Worm (Caenorhabditis elegans) whole organism, early embryonic: ENCODE data around the gene del-8.
"Not testable (repeated sequence)": the region's sequence is repeated elsewhere in the genome, so short reads cannot be mapped to it uniquely, and the experiment has no call there.

Source experiments
- B0310.2 ChIP-seq: sonication (generic microtip); optimal IDR thresholded peaks from 2 replicates; lab custom pipeline; 2016; ENCODE audit warnings: mild to moderate bottlenecking, missing genetic modification characterization, missing compliant biosample characterization
- F13C5.2 ChIP-seq: sonication (generic microtip); optimal IDR thresholded peaks from 2 replicates; lab custom pipeline; 2017; ENCODE audit warnings: mild to moderate bottlenecking, missing genetic modification characterization, inconsistent platforms, missing compliant biosample characterization
- aly-1 ChIP-seq: sonication (generic microtip); optimal IDR thresholded peaks from 2 replicates; lab custom pipeline; 2016; ENCODE audit warnings: missing genetic modification characterization, missing compliant biosample characterization
- ama-1 ChIP-seq: fragments of 150-350 bp; optimal IDR thresholded peaks from 2 replicates; lab custom pipeline; 2014
- ceh-13 ChIP-seq: fragments of 200-800 bp; sonication (Bioruptor generic); optimal IDR thresholded peaks from 2 replicates; lab custom pipeline; 2018; ENCODE audit warnings: mild to moderate bottlenecking, missing genetic modification characterization, missing compliant biosample characterization
- ceh-36 ChIP-seq: sonication (generic microtip); optimal IDR thresholded peaks from 2 replicates; lab custom pipeline; 2016; ENCODE audit warnings: missing genetic modification characterization, inconsistent platforms, missing compliant biosample characterization
- ets-7 ChIP-seq: sonication (generic microtip); optimal IDR thresholded peaks from 2 replicates; lab custom pipeline; 2016; ENCODE audit warnings: missing genotype, missing genetic modification characterization, missing compliant biosample characterization
- flt-1 ChIP-seq: fragments of 200-800 bp; sonication (Bioruptor generic); IDR thresholded peaks from 2 replicates; pipeline ENCODE4 v1.3.6; 2022; ENCODE audit warnings: missing genetic modification characterization, missing compliant biosample characterization
- hmbx-1 ChIP-seq: sonication (generic microtip); optimal IDR thresholded peaks from 2 replicates; lab custom pipeline; 2016; ENCODE audit warnings: mild to moderate bottlenecking, missing genetic modification characterization, missing compliant biosample characterization
- hmg-4 ChIP-seq: fragments of 200-800 bp; sonication (Bioruptor generic); optimal IDR thresholded peaks from 2 replicates; lab custom pipeline; 2018; ENCODE audit warnings: mild to moderate bottlenecking, missing genetic modification characterization, missing compliant biosample characterization
- hnd-1 ChIP-seq: sonication (generic microtip); optimal IDR thresholded peaks from 2 replicates; lab custom pipeline; 2016; ENCODE audit warnings: missing genetic modification characterization, missing compliant biosample characterization
- pes-1 ChIP-seq: fragments of 200-800 bp; sonication (Bioruptor generic); IDR thresholded peaks from 2 replicates; pipeline ENCODE4 v1.3.6; 2022; ENCODE audit warnings: missing genetic modification reagents, missing genetic modification characterization, missing compliant biosample characterization
- scrt-1 ChIP-seq: fragments of 200-800 bp; sonication (Bioruptor generic); IDR thresholded peaks from 2 replicates; pipeline ENCODE4 v1.3.6; 2022; ENCODE audit warnings: missing genetic modification characterization, missing compliant biosample characterization
- sea-1 ChIP-seq: fragments of 200-800 bp; sonication (Bioruptor generic); conservative IDR thresholded peaks from 2 replicates; pipeline ENCODE4 v1.3.6; 2022; ENCODE audit warnings: missing genetic modification characterization, missing compliant biosample characterization
- tbx-11 ChIP-seq: fragments of 200-800 bp; sonication (Bioruptor generic); IDR thresholded peaks from 2 replicates; pipeline ENCODE4 v1.3.6; 2022; ENCODE audit warnings: missing genetic modification characterization, missing compliant biosample characterization
- tbx-37 ChIP-seq: fragments of 200-800 bp; sonication (Bioruptor generic); conservative IDR thresholded peaks from 2 replicates; pipeline ENCODE4 v1.3.6; 2022; ENCODE audit warnings: missing genetic modification reagents, missing genetic modification characterization, missing compliant biosample characterization
- tra-4 ChIP-seq: sonication (generic microtip); optimal IDR thresholded peaks from 2 replicates; lab custom pipeline; 2017; ENCODE audit warnings: missing genetic modification characterization, missing compliant biosample characterization

The del-8 gene

DNA sequence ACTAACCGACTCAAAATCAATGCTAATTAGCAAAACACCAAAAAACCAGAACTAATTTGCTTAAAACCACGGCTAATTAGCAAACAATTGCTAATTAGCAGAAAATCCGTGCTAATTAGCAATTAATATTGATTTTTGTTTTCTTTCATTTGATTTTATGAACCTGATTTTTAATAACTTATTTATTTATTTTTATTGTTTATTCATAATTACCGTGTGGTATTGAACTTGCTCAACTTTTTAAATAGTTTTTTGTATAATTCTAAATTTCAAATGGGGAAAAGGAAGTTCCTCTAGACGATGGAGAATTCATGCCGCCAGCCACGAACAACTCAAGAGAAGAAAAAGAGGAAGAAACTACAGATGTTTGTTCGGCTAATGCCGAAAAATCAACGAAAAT lies 36.6 kb downstream of the del-8 start, which contains the start of gene F34H10.1:
F34H10.1 (plus strand) TSS at position 301 of the 400 bp plus-strand sequence.
- TF ChIP-seq hmbx-1 (tag; lab: Kevin White, UChicago); aly-1 (tag; lab: Kevin White, UChicago); tbx-37 (GFP tag; lab: Robert Waterston, UW): not testable (repeated sequence)

DNA sequence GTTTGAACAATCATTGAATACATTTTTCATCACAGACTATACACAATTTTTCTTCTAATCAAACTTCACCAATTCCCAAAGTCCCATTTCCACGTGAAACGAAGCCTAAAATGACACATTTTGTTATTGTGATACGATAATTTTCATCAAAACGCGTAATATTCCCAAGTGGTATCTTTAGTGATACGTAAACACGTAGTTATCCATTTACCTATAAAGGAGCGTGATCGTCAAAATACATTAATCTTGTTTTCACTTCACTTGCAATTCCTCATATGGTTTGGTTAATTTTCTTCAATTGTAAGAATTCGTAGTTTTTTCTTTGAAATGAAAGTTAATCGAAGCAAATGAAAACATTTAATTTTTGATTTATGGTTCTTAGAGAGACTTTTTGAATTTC lies 40.3 kb downstream of the del-8 start:
- TF ChIP-seq flt-1 (GFP tag; lab: Robert Waterston, UW) (no peak), ceh-36 (tag; lab: Kevin White, UChicago) (no peak), pes-1 (GFP tag; lab: Robert Waterston, UW) (no peak), hnd-1 (no peak), tbx-37 (GFP tag; lab: Robert Waterston, UW) (no peak), sea-1 (GFP tag; lab: Robert Waterston, UW) (no peak), F13C5.2 (tag; lab: Kevin White, UChicago) (no peak), scrt-1 (GFP tag; lab: Robert Waterston, UW) (no peak), aly-1 (tag; lab: Kevin White, UChicago) (no peak), hmbx-1 (tag; lab: Kevin White, UChicago) (no peak), tbx-11 (GFP tag; lab: Robert Waterston, UW) (no peak), B0310.2 (no peak), tra-4 (tag; lab: Kevin White, UChicago) (no peak), ama-1 (no peak), ets-7 (tag; lab: Kevin White, UChicago) (no peak), hmg-4 (GFP tag; lab: Kevin White, UChicago) (no peak)

DNA sequence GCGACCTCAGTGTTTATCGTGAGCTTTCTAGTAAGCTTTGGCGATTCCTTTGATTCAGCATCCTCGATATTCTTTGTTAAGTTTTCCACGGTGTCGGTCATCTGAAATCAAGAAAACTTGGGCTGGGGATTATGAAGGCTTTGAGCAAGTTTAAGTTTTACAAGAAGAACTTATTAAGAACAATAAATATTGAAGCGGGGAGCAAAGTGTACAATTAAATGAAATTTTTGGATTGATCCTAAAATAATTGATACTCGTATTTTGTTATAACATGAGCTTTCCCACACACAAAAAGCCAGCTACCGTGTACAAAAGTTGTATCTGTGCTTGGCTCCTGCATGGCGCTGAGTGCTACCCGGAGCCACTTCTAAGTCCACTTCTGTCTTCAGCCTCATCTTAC lies 45.7 kb downstream of the del-8 start, which contains the start of gene F34H10.3:
F34H10.3 (minus strand) TSS at position 101 of the 400 bp plus-strand sequence.
- no peak for TF ChIP-seq ceh-13
- TF ChIP-seq scrt-1 (GFP tag; lab: Robert Waterston, UW), result no peak
- no peak for TF ChIP-seq tbx-11 (GFP tag; lab: Robert Waterston, UW)
- no peak for TF ChIP-seq hmg-4 (GFP tag; lab: Kevin White, UChicago)
- TF ChIP-seq pes-1 (GFP tag; lab: Robert Waterston, UW), result no peak
- TF ChIP-seq flt-1 (GFP tag; lab: Robert Waterston, UW), result no peak
- no peak for TF ChIP-seq tra-4 (tag; lab: Kevin White, UChicago)

DNA sequence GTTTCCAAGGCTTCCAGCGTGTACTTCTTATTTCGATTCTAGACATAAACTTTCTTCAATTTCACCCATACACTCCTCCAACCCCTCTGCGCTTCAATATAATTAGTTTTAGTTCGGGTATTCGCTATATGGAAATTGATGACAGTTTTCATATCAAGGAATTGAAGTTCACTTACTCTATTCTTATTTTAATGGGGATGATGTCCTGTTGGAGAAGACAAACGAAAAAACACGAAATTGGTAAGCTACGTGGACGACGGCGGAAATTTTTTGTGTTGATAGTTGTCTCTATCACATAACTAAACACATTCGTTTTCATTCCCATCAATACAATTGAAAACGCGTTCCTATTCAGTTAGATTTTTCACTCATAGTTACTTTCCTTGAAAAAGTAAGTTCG lies 46.2 kb downstream of the del-8 start, which contains the start of gene F34H10.5:
F34H10.5 (plus strand) TSS at position 301 of the 400 bp plus-strand sequence.
- no peak for TF ChIP-seq scrt-1 (GFP tag; lab: Robert Waterston, UW)
- TF ChIP-seq sea-1 (GFP tag; lab: Robert Waterston, UW), result no peak
- no peak for TF ChIP-seq tra-4 (tag; lab: Kevin White, UChicago)
- no peak for TF ChIP-seq hmg-4 (GFP tag; lab: Kevin White, UChicago)
- TF ChIP-seq ama-1, result no peak
- no peak for TF ChIP-seq hnd-1
- no peak for TF ChIP-seq hmbx-1 (tag; lab: Kevin White, UChicago)
- TF ChIP-seq ceh-13, result no peak
- TF ChIP-seq B0310.2, result no peak
- no peak for TF ChIP-seq aly-1 (tag; lab: Kevin White, UChicago)
- no peak for TF ChIP-seq ceh-36 (tag; lab: Kevin White, UChicago)

DNA sequence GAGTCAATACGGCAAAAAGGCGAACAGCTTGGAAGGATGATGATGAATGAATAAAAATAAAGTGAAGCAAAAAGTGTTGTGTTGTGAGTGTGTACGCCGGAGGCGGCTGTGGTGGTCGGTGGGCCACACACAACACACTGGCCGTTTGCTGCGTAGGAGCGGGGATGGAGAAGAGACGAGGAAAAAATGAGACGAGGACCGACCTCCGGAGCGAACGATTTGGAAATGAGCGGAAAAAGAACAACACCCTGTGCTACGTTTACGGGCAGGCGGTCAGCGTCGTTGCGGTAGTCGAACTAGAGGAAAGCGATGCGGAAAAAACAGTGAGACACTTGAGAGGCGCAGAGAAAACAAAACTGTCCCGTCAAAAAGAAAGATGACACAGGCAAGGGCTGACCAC lies 47.9 kb downstream of the del-8 start:
- TF ChIP-seq ama-1, result no peak
- 0 out of 2 replicates have a peak, but pooled peaks have one; percentile 35 for TF ChIP-seq scrt-1 (GFP tag; lab: Robert Waterston, UW)
- TF ChIP-seq ceh-13, result no peak
- TF ChIP-seq B0310.2, result no peak
- no peak for TF ChIP-seq ceh-36 (tag; lab: Kevin White, UChicago)
- TF ChIP-seq tra-4 (tag; lab: Kevin White, UChicago), result no peak
- TF ChIP-seq tbx-11 (GFP tag; lab: Robert Waterston, UW), result no peak
- no peak for TF ChIP-seq sea-1 (GFP tag; lab: Robert Waterston, UW)
- TF ChIP-seq hmg-4 (GFP tag; lab: Kevin White, UChicago), result peak; percentile 70

DNA sequence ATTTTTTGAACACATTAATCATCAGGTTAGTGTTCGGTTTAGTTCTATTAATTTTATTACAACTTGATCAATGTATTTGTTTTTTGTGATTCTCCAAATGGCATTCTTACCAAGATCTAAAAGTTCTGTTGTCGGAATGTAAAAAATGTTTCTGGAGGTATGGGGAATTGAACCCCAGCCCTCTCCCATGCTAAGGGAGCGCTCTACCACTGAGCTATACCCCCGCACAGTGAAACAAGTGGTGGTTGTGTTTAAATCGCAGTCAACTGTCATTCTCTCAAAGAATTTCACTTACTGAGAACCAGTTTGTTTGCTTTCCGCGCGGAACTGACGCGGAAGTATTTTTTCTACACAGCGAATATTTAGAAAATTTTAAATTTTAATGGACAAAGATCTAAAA lies 48.5 kb downstream of the del-8 start:
- peak; percentile 83 for TF ChIP-seq ceh-13
- TF ChIP-seq aly-1 (tag; lab: Kevin White, UChicago), result peak; percentile 50
- TF ChIP-seq flt-1 (GFP tag; lab: Robert Waterston, UW), result peak; percentile 92
- TF ChIP-seq hmbx-1 (tag; lab: Kevin White, UChicago), result peak; percentile 73
- peak; percentile 89 for TF ChIP-seq ceh-36 (tag; lab: Kevin White, UChicago)
- TF ChIP-seq hnd-1, result peak; percentile 83
- TF ChIP-seq hmg-4 (GFP tag; lab: Kevin White, UChicago), result peak; percentile 90
- peak; percentile 51 for TF ChIP-seq tra-4 (tag; lab: Kevin White, UChicago)
- peak; percentile 88 for TF ChIP-seq B0310.2
- peak; percentile 82 for TF ChIP-seq F13C5.2 (tag; lab: Kevin White, UChicago)
- TF ChIP-seq scrt-1 (GFP tag; lab: Robert Waterston, UW), result peak; percentile 91
- peak; percentile 92 for TF ChIP-seq tbx-37 (GFP tag; lab: Robert Waterston, UW)
- no peak for TF ChIP-seq ama-1
- peak; percentile 90 for TF ChIP-seq tbx-11 (GFP tag; lab: Robert Waterston, UW)
- peak; percentile 96 for TF ChIP-seq pes-1 (GFP tag; lab: Robert Waterston, UW)
- peak; percentile 96 for TF ChIP-seq sea-1 (GFP tag; lab: Robert Waterston, UW)
- TF ChIP-seq ets-7 (tag; lab: Kevin White, UChicago), result peak; percentile 56

DNA sequence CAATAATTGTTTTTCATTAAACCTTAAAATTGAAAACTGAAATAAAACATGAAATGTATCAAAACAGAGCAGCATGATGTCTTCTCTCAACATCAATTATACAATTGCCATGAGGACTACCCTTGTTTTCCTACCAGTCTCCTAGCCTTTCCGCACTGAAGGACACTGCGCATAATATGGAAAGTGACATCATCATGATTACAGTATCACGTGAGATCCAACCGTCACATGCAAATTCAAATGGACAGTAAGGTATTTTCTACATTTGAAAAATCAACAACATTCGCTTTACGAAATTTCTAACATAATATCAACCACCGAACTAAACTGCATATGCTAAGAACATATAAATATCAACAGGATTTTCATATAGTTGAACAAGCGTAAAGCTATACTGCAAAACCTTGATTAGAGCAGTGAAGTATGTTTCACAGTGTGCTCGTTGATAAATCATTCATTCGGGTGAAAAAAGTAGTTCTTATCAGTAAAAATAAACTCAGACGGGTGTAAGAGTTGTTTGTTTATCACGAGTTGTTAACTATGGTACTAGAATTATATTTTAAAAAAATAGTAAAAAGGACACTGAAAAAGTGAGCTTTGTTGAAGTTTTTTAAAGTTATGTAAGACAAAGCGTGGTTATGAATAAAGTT lies 49.7 kb downstream of the del-8 start:
- TF ChIP-seq tra-4 (tag; lab: Kevin White, UChicago) (no peak), aly-1 (tag; lab: Kevin White, UChicago) (no peak), B0310.2 (no peak), tbx-11 (GFP tag; lab: Robert Waterston, UW) (no peak), flt-1 (GFP tag; lab: Robert Waterston, UW) (no peak), ceh-36 (tag; lab: Kevin White, UChicago) (no peak), F13C5.2 (tag; lab: Kevin White, UChicago) (no peak), ama-1 (no peak), tbx-37 (GFP tag; lab: Robert Waterston, UW) (no peak), hmbx-1 (tag; lab: Kevin White, UChicago) (no peak), hnd-1 (no peak), pes-1 (GFP tag; lab: Robert Waterston, UW) (no peak), hmg-4 (GFP tag; lab: Kevin White, UChicago) (no peak), sea-1 (GFP tag; lab: Robert Waterston, UW) (no peak)
